Fruit fly (Drosophila melanogaster) whole organism, prepupa: ENCODE measurements around the gene CG15196.

Experiments used
- Blimp-1 ChIP-seq: fragments of 200-800 bp; sonication (Bioruptor generic); optimal IDR thresholded peaks from 3 replicates; lab custom pipeline; 2017; ENCODE audit warnings: missing biosample characterization, missing genetic modification characterization, mild to moderate bottlenecking, moderate library complexity, missing genetic modification reagents
- CG10631 ChIP-seq: fragments of 200-800 bp; sonication (Bioruptor generic); optimal IDR thresholded peaks from 2 replicates; lab custom pipeline; 2016; ENCODE audit warnings: missing biosample characterization, missing genetic modification characterization
- CG11294 ChIP-seq: fragments of 200-800 bp; sonication (Bioruptor generic); IDR thresholded peaks from 2 replicates; pipeline ENCODE4 v1.3.6; 2022; ENCODE audit warnings: missing biosample characterization, missing genetic modification characterization
- CG11762 ChIP-seq: fragments of 200-800 bp; sonication (Bioruptor generic); optimal IDR thresholded peaks from 3 replicates; lab custom pipeline; 2016; ENCODE audit warnings: missing biosample characterization, missing genetic modification characterization; ENCODE audit not compliant: insufficient read depth
- CG11902 ChIP-seq: fragments of 200-800 bp; sonication (Bioruptor generic); optimal IDR thresholded peaks from 3 replicates; lab custom pipeline; 2016; ENCODE audit warnings: missing biosample characterization, missing genetic modification characterization
- CG15336 ChIP-seq: fragments of 200-800 bp; sonication (Bioruptor generic); IDR thresholded peaks from 2 replicates; pipeline ENCODE4 v1.3.6; 2022; ENCODE audit warnings: missing biosample characterization, missing genetic modification characterization
- CG1621 ChIP-seq: fragments of 200-800 bp; sonication (Bioruptor generic); optimal IDR thresholded peaks from 3 replicates; lab custom pipeline; 2018; ENCODE audit warnings: missing biosample characterization, mild to moderate bottlenecking, missing genetic modification characterization
- CG16779 ChIP-seq: fragments of 200-800 bp; sonication (Bioruptor generic); optimal IDR thresholded peaks from 3 replicates; lab custom pipeline; 2017; ENCODE audit warnings: missing biosample characterization, mild to moderate bottlenecking, missing genetic modification characterization
- CG3032 ChIP-seq: fragments of 200-800 bp; optimal IDR thresholded peaks from 2 replicates; lab custom pipeline; 2019; ENCODE audit warnings: missing biosample characterization, mild to moderate bottlenecking, missing genetic modification characterization, moderate library complexity
- CG31627 ChIP-seq: fragments of 200-800 bp; sonication (Bioruptor generic); optimal IDR thresholded peaks from 3 replicates; lab custom pipeline; 2016; ENCODE audit warnings: missing biosample characterization, missing genetic modification characterization
- CG32006 ChIP-seq: fragments of 200-800 bp; sonication (Bioruptor generic); optimal IDR thresholded peaks from 3 replicates; lab custom pipeline; 2017; ENCODE audit warnings: missing biosample characterization, mild to moderate bottlenecking, missing genetic modification characterization
- CG34406 ChIP-seq: fragments of 200-800 bp; sonication (Bioruptor generic); optimal IDR thresholded peaks from 3 replicates; lab custom pipeline; 2016; ENCODE audit warnings: missing biosample characterization, missing genetic modification characterization
- CG4318 ChIP-seq: fragments of 200-800 bp; sonication (Bioruptor generic); optimal IDR thresholded peaks from 3 replicates; lab custom pipeline; 2017; ENCODE audit warnings: missing biosample characterization, mild to moderate bottlenecking, missing genetic modification characterization
- CG6163 ChIP-seq: fragments of 200-800 bp; sonication (Bioruptor generic); IDR thresholded peaks from 3 replicates; pipeline ENCODE4 v1.3.6; 2022; ENCODE audit warnings: missing biosample characterization, missing genetic modification characterization
- CG6276 ChIP-seq: fragments of 200-800 bp; sonication (Bioruptor generic); optimal IDR thresholded peaks from 2 replicates; lab custom pipeline; 2017; ENCODE audit warnings: missing biosample characterization, mild to moderate bottlenecking, missing genetic modification characterization
- CG6792 ChIP-seq: fragments of 200-800 bp; sonication (Bioruptor generic); optimal IDR thresholded peaks from 3 replicates; lab custom pipeline; 2016; ENCODE audit warnings: missing biosample characterization, missing genetic modification characterization
- CG6854 ChIP-seq: fragments of 200-800 bp; sonication (Bioruptor generic); optimal IDR thresholded peaks from 2 replicates; lab custom pipeline; 2017; ENCODE audit warnings: missing biosample characterization, mild to moderate bottlenecking, missing genetic modification characterization
- CG7368 ChIP-seq: fragments of 200-800 bp; sonication (Bioruptor generic); optimal IDR thresholded peaks from 3 replicates; lab custom pipeline; 2016; ENCODE audit warnings: missing biosample characterization, missing genetic modification characterization
- CG8119 ChIP-seq: fragments of 200-800 bp; sonication (Bioruptor generic); IDR thresholded peaks from 3 replicates; pipeline ENCODE4 v1.3.6; 2022; ENCODE audit warnings: missing biosample characterization, missing genetic modification characterization
- CG9139 ChIP-seq: fragments of 200-800 bp; sonication (Bioruptor generic); optimal IDR thresholded peaks from 3 replicates; lab custom pipeline; 2017; ENCODE audit warnings: missing biosample characterization, mild to moderate bottlenecking, missing genetic modification characterization
- Eip75B ChIP-seq: fragments of 200-800 bp; sonication (Bioruptor generic); optimal IDR thresholded peaks from 3 replicates; lab custom pipeline; 2016; ENCODE audit warnings: missing biosample characterization, missing genetic modification characterization
- Eip78C ChIP-seq: fragments of 200-800 bp; sonication (Bioruptor generic); peaks from one replicate; lab custom pipeline; 2016; ENCODE audit warnings: missing biosample characterization, missing genetic modification characterization
- Eip93F ChIP-seq: fragments of 200-800 bp; sonication (Bioruptor generic); optimal IDR thresholded peaks from 2 replicates; lab custom pipeline; 2016; ENCODE audit warnings: missing biosample characterization, mild to moderate bottlenecking, missing genetic modification characterization
- Ets21C ChIP-seq: fragments of 200-800 bp; sonication (Bioruptor generic); optimal IDR thresholded peaks from 3 replicates; lab custom pipeline; 2016; ENCODE audit warnings: missing biosample characterization, missing genetic modification characterization
- Ets96B ChIP-seq: fragments of 200-800 bp; optimal IDR thresholded peaks from 2 replicates; lab custom pipeline; 2019; ENCODE audit warnings: missing biosample characterization, mild to moderate bottlenecking, missing genetic modification characterization, moderate library complexity
- Hr38 ChIP-seq: sonication (Bioruptor generic); optimal IDR thresholded peaks from 2 replicates; lab custom pipeline; 2016; ENCODE audit warnings: missing biosample characterization, missing genetic modification characterization
- Lpt ChIP-seq: fragments of 200-800 bp; sonication (Bioruptor generic); optimal IDR thresholded peaks from 3 replicates; lab custom pipeline; 2016; ENCODE audit warnings: missing biosample characterization, missing genetic modification characterization
- Met ChIP-seq: fragments of 200-800 bp; sonication (Bioruptor generic); optimal IDR thresholded peaks from 3 replicates; lab custom pipeline; 2016; ENCODE audit warnings: missing biosample characterization, missing genetic modification characterization
- Smox ChIP-seq: fragments of 200-800 bp; sonication (Bioruptor generic); optimal IDR thresholded peaks from 3 replicates; lab custom pipeline; 2016; ENCODE audit warnings: missing biosample characterization, missing genetic modification characterization
- Sox102F ChIP-seq: fragments of 200-800 bp; sonication (Bioruptor generic); optimal IDR thresholded peaks from 2 replicates; lab custom pipeline; 2016; ENCODE audit warnings: missing biosample characterization, mild to moderate bottlenecking, missing genetic modification characterization
- Sox15 ChIP-seq: fragments of 200-800 bp; sonication (Bioruptor generic); optimal IDR thresholded peaks from 3 replicates; lab custom pipeline; 2016; ENCODE audit warnings: missing biosample characterization, missing genetic modification characterization
- acj6 ChIP-seq: fragments of 200-800 bp; sonication (Bioruptor generic); optimal IDR thresholded peaks from 3 replicates; lab custom pipeline; 2016; ENCODE audit warnings: missing biosample characterization, missing genetic modification characterization
- cyc ChIP-seq: fragments of 200-800 bp; sonication (Bioruptor generic); optimal IDR thresholded peaks from 3 replicates; lab custom pipeline; 2016; ENCODE audit warnings: missing biosample characterization, missing genetic modification characterization
- dsx ChIP-seq: fragments of 200-800 bp; optimal IDR thresholded peaks from 3 replicates; lab custom pipeline; 2019; ENCODE audit warnings: missing biosample characterization, mild to moderate bottlenecking, missing genetic modification characterization, moderate library complexity; ENCODE audit not compliant: poor library complexity, severe bottlenecking
- esn ChIP-seq: fragments of 200-800 bp; sonication (Bioruptor generic); optimal IDR thresholded peaks from 2 replicates; lab custom pipeline; 2016; ENCODE audit warnings: missing biosample characterization, mild to moderate bottlenecking, missing genetic modification characterization, moderate library complexity
- fd59A ChIP-seq: fragments of 200-800 bp; sonication (Bioruptor generic); optimal IDR thresholded peaks from 2 replicates; lab custom pipeline; 2017; ENCODE audit warnings: missing biosample characterization, mild to moderate bottlenecking, missing genetic modification characterization, missing genetic modification reagents
- fkh ChIP-seq: fragments of 200-800 bp; sonication (Bioruptor generic); optimal IDR thresholded peaks from 3 replicates; lab custom pipeline; 2017; ENCODE audit warnings: missing biosample characterization, mild to moderate bottlenecking, missing genetic modification characterization, moderate library complexity
- lz ChIP-seq: fragments of 200-800 bp; sonication (Bioruptor generic); optimal IDR thresholded peaks from 3 replicates; lab custom pipeline; 2016; ENCODE audit warnings: missing biosample characterization, missing genetic modification characterization
- pdm3 ChIP-seq: fragments of 200-800 bp; sonication (Bioruptor generic); optimal IDR thresholded peaks from 3 replicates; lab custom pipeline; 2016; ENCODE audit warnings: missing biosample characterization, missing genetic modification characterization
- salr ChIP-seq, 2 experiments: fragments of 200-800 bp; sonication (Bioruptor generic); optimal IDR thresholded peaks; 3 replicates each; lab custom pipeline; 2016 to 2018; ENCODE audit warnings: missing biosample characterization in 2 of 2, missing genetic modification characterization in 2 of 2, mild to moderate bottlenecking in 1 of 2
- spab ChIP-seq: fragments of 200-800 bp; sonication (Bioruptor generic); optimal IDR thresholded peaks from 2 replicates; lab custom pipeline; 2017; ENCODE audit warnings: missing biosample characterization, mild to moderate bottlenecking, missing genetic modification characterization, missing genetic modification reagents
- ss ChIP-seq, 2 experiments: fragments of 200-800 bp; sonication (Bioruptor generic); optimal IDR thresholded peaks; 2 replicates in 1 of 2; 3 replicates in 1 of 2; lab custom pipeline; 2017 to 2018; ENCODE audit warnings: mild to moderate bottlenecking in 2 of 2, missing biosample characterization in 2 of 2, missing genetic modification characterization in 2 of 2, moderate library complexity in 1 of 2
- svp ChIP-seq: fragments of 200-800 bp; sonication (Bioruptor generic); peaks from one replicate; lab custom pipeline; 2016; ENCODE audit warnings: missing biosample characterization, missing genetic modification characterization
- topi ChIP-seq: fragments of 200-800 bp; sonication (Bioruptor generic); optimal IDR thresholded peaks from 3 replicates; lab custom pipeline; 2016; ENCODE audit warnings: missing biosample characterization, missing genetic modification characterization
- vri ChIP-seq: fragments of 200-800 bp; sonication (Bioruptor generic); optimal IDR thresholded peaks from 3 replicates; lab custom pipeline; 2016; ENCODE audit warnings: missing biosample characterization, mild to moderate bottlenecking, missing genetic modification characterization

Gene CG15196

DNA sequence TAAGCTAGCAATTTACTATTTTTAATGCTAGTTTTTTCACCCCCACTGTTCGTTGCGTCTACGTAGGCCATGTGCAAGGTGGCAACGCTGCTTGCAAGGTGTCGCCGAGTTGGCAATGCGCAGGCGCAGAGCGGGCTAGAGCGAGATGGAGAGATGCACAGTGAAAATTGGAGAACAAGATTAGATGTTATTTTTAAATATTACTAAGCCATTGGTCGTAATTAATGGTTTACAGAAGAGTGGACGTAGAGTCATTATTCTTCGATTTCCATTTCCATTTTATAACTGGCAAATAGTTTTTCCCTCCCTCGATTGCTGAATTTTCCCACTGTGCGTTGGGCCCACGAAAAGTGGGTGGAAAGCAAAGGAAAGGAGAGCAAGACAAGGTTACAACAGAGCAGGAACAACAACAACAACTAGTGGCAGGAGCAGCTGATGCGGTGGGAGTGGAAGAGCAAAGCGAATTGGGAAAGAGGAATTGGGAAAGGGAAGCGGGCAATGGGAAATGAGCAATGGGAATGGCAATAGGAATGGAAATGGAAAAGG lies 43.2 kb downstream of the CG15196 start (continued):
- TF ChIP-seq topi = peak; percentile 80
- TF ChIP-seq CG6276 (GFP tag; lab: Kevin White, UChicago) = peak; percentile 84
- TF ChIP-seq Eip75B = peak; percentile 88
- peak; percentile 75 for TF ChIP-seq lz (GFP tag; lab: Kevin White, UChicago)
- peak; percentile 58 to 66 for TF ChIP-seq salr (GFP tag; optimal IDR thresholded peaks at IDR 0.05; lab: Kevin White, UChicago)
- TF ChIP-seq esn (GFP tag; lab: Kevin White, UChicago) = peak; percentile 77
- TF ChIP-seq CG11762 (GFP tag; lab: Kevin White, UChicago) = peak; percentile 74
- no peak for TF ChIP-seq Hr38 (GFP tag; lab: Kevin White, UChicago)
- peak; percentile 78 for TF ChIP-seq CG3032 (tag; lab: Kevin White, UChicago)
- TF ChIP-seq dsx (GFP tag; lab: Kevin White, UChicago) = peak; percentile 85
- peak; percentile 91 for TF ChIP-seq CG32006 (GFP tag; lab: Kevin White, UChicago)
- TF ChIP-seq Eip78C (GFP tag; lab: Kevin White, UChicago) = peak; percentile 94
- TF ChIP-seq CG6792 (GFP tag; lab: Kevin White, UChicago) = peak; percentile 74
- TF ChIP-seq CG4318 = peak; percentile 89
- TF ChIP-seq CG9139 (GFP tag; lab: Kevin White, UChicago) = peak; percentile 73
- no peak for TF ChIP-seq Blimp-1 (GFP tag; lab: Kevin White, UChicago)
- TF ChIP-seq vri (GFP tag; lab: Kevin White, UChicago) = peak; percentile 57
- TF ChIP-seq Ets96B (tag; lab: Kevin White, UChicago) = peak; percentile 81
- no peak for TF ChIP-seq CG6854
- TF ChIP-seq CG6163 = peak; percentile 96
- no peak for TF ChIP-seq Eip93F
- TF ChIP-seq CG11294 (GFP tag; lab: Robert Waterston, UW) = peak; percentile 80
- no peak for TF ChIP-seq fkh (GFP tag; lab: Kevin White, UChicago)
- TF ChIP-seq CG8119 (GFP tag; lab: Robert Waterston, UW) = peak; percentile 92
- TF ChIP-seq CG1621 (tag; lab: Kevin White, UChicago) = peak; percentile 80
- TF ChIP-seq Lpt = peak; percentile 82
- TF ChIP-seq Met = peak; percentile 82
- TF ChIP-seq Sox102F (GFP tag; lab: Kevin White, UChicago) = peak; percentile 66

DNA sequence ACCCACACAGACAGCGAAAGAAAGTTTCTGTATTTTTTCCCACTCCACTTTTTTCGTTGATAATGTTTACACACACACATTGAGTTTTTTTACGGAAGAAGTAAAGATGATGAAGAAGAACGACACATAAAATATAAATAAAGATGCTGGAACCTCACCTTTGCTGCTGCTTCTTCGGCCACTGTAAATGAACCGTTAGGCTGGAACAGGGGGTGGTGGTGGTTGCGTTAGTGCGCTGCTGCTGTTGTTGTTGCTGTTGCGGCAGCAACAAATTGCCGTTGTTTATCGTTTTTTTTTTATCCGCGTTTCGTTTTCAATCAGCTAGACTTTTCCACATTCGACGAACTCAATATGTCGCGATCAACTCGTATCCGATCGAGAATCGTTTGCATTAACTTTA lies 43.9 kb downstream of the CG15196 start:
- TF ChIP-seq CG4318 = no peak
- no peak for TF ChIP-seq CG34406 (GFP tag; lab: Kevin White, UChicago)
- no peak for TF ChIP-seq CG11294 (GFP tag; lab: Robert Waterston, UW)

DNA sequence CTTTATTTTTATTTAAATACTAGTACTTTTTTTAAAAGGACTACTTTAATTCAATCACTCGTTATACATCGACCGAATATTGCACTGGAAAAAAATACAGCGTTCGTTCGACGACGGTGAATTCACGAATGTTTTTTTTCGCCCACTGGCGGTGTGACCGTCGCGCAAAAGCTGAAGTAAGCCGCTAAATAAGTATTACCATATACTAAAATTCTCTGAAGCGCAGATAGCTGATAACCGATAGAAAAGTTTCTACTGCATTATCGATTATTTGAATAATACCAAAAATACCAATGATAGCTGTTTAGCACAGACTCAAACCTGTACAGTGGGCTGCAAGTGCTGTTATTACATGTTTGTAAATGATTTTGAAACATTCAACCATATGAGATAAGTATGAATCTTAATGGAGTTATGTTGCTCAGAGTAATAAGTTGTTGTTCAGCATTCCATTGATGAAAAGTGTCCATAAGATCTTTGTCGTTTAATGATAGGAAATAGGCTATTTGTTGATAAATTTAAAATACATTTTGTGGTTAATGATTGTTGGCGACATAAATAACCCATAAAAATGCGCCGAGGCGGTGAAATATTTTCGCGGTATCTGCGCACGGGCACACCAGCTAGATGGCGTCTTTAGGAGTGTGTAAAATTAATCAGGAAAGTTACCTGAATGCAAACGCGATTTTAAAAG lies 44.6 kb downstream of the CG15196 start, which contains the start of the genes Evi5 and HP5:
Evi5 (minus strand) TSS at position 198 of the 694 bp plus-strand sequence.
HP5 (plus strand) TSS at position 598 of the 694 bp plus-strand sequence.
- TF ChIP-seq cyc (GFP tag; lab: Kevin White, UChicago) = peak; percentile 34
- peak; percentile 47 for TF ChIP-seq dsx (GFP tag; lab: Kevin White, UChicago)
- no peak for TF ChIP-seq Hr38 (GFP tag; lab: Kevin White, UChicago)
- TF ChIP-seq CG10631 = peak; percentile 32
- TF ChIP-seq esn (GFP tag; lab: Kevin White, UChicago) = peak; percentile 6
- TF ChIP-seq CG1621 (tag; lab: Kevin White, UChicago) = peak; percentile 99
- no peak for TF ChIP-seq ss (GFP tag; optimal IDR thresholded peaks at IDR 0.05; lab: Kevin White, UChicago)
- TF ChIP-seq pdm3 (GFP tag; lab: Kevin White, UChicago) = no peak
- TF ChIP-seq spab (GFP tag; lab: Kevin White, UChicago) = no peak
- peak; percentile 13 for TF ChIP-seq vri (GFP tag; lab: Kevin White, UChicago)
- no peak for TF ChIP-seq CG7368 (GFP tag; lab: Kevin White, UChicago)
- peak in 1 of 2 experiments; percentile 11 for TF ChIP-seq salr (GFP tag; optimal IDR thresholded peaks at IDR 0.05; lab: Kevin White, UChicago)
- peak; percentile 34 for TF ChIP-seq topi
- peak; percentile 55 for TF ChIP-seq CG31627 (GFP tag; lab: Kevin White, UChicago)
- TF ChIP-seq Blimp-1 (GFP tag; lab: Kevin White, UChicago) = no peak
- TF ChIP-seq Smox (GFP tag; lab: Kevin White, UChicago) = no peak
- peak; percentile 71 for TF ChIP-seq acj6 (GFP tag; lab: Kevin White, UChicago)
- peak; percentile 13 for TF ChIP-seq Sox15 (GFP tag; lab: Kevin White, UChicago)
- TF ChIP-seq CG11294 (GFP tag; lab: Robert Waterston, UW) = peak; percentile 55; the same call in 1 of the 2 replicates
- peak; percentile 9 for TF ChIP-seq CG11902 (GFP tag; lab: Kevin White, UChicago)
- peak; percentile 10; the same call in 1 of the 2 replicates for TF ChIP-seq CG15336 (GFP tag; lab: Robert Waterston, UW)
- TF ChIP-seq CG16779 (tag; lab: Kevin White, UChicago) = no peak
- TF ChIP-seq Ets21C (GFP tag; lab: Kevin White, UChicago) = peak; percentile 29
- TF ChIP-seq CG11762 (GFP tag; lab: Kevin White, UChicago) = no peak
- TF ChIP-seq fd59A (GFP tag; lab: Kevin White, UChicago) = no peak
- peak; percentile 84 for TF ChIP-seq svp (GFP tag; lab: Kevin White, UChicago)
- no peak for TF ChIP-seq CG34406 (GFP tag; lab: Kevin White, UChicago)
